Fruit fly (Drosophila melanogaster): Measurements from ENCODE around the gene Lkr.

- TF ChIP-seq dysf (GFP tag; IDR thresholded peaks at IDR 0.05) (no peak), CG4424 (GFP tag; optimal IDR thresholded peaks at IDR 0.05) (no peak), CG15479 (GFP tag; optimal IDR thresholded peaks at IDR 0.05) (no peak), slp2 (GFP tag; optimal IDR thresholded peaks at IDR 0.05) (no peak)
Measured at dm6 chr3L:5534253-5534652, 5.1 kb upstream of the Lkr start.

Data from whole organism, embryonic.